Fruit fly (Drosophila melanogaster): Measurements from ENCODE around the gene bcn92.

The bcn92 gene

dm6 chrX:2125527-2126088, 23.8 kb downstream of the bcn92 start (continued):
- no peak for TF ChIP-seq Dfd (GFP tag; optimal IDR thresholded peaks at IDR 0.05)
- TF ChIP-seq slbo (GFP tag; IDR thresholded peaks at IDR 0.05): no peak
- no peak for TF ChIP-seq tll (GFP tag; optimal IDR thresholded peaks at IDR 0.05)
- no peak for TF ChIP-seq scrt (GFP tag; optimal IDR thresholded peaks at IDR 0.05)
- peak; percentile 91 for TF ChIP-seq CG8388 (GFP tag; optimal IDR thresholded peaks at IDR 0.05)
- TF ChIP-seq CG10654 (GFP tag; optimal IDR thresholded peaks at IDR 0.05): no peak
- TF ChIP-seq Hsf (GFP tag; optimal IDR thresholded peaks at IDR 0.05): no peak
- TF ChIP-seq CG18764 (GFP tag; optimal IDR thresholded peaks at IDR 0.05): no peak
- TF ChIP-seq Scr (GFP tag; IDR thresholded peaks at IDR 0.05; ENCODE audit: partially characterized antibody): no peak
- TF ChIP-seq nmo (GFP tag; optimal IDR thresholded peaks at IDR 0.05): no peak
- no peak for TF ChIP-seq CG2875 (GFP tag; optimal IDR thresholded peaks at IDR 0.05)
- TF ChIP-seq NFAT (GFP tag; IDR thresholded peaks at IDR 0.05): no peak
- no peak for TF ChIP-seq sisA (GFP tag; IDR thresholded peaks at IDR 0.05)
- peak; percentile 18 for TF ChIP-seq phol (tag; optimal IDR thresholded peaks at IDR 0.05)
- no peak for TF ChIP-seq CG13624 (GFP tag; optimal IDR thresholded peaks at IDR 0.05)
- TF ChIP-seq CG9932 (GFP tag; IDR thresholded peaks at IDR 0.05): no peak
- no peak for TF ChIP-seq unc-4 (GFP tag; IDR thresholded peaks at IDR 0.05; ENCODE audit: partially characterized antibody)
- no peak for TF ChIP-seq Dip3 (GFP tag; optimal IDR thresholded peaks at IDR 0.05)
- TF ChIP-seq HmgD (GFP tag; optimal IDR thresholded peaks at IDR 0.05): no peak
- peak; percentile 38 for TF ChIP-seq oc (tag; optimal IDR thresholded peaks at IDR 0.05)
- TF ChIP-seq seq (GFP tag; IDR thresholded peaks at IDR 0.05): peak; percentile 87
- TF ChIP-seq Adf1 (GFP tag; IDR thresholded peaks at IDR 0.05): peak; percentile 94
- TF ChIP-seq CoRest (tag; optimal IDR thresholded peaks at IDR 0.05): peak; percentile 41
- no peak for TF ChIP-seq lov (optimal IDR thresholded peaks at IDR 0.05)
- TF ChIP-seq lov (GFP tag; IDR thresholded peaks at IDR 0.05): no peak
- TF ChIP-seq CG31224 (GFP tag; IDR thresholded peaks at IDR 0.05): no peak
- TF ChIP-seq Chrac-16 (GFP tag; optimal IDR thresholded peaks at IDR 0.05): no peak
- TF ChIP-seq sr (GFP tag; IDR thresholded peaks at IDR 0.05): no peak
- no peak for TF ChIP-seq HHEX (GFP tag; optimal IDR thresholded peaks at IDR 0.05)
- peak; percentile 90 for TF ChIP-seq Nf-YA (GFP tag; IDR thresholded peaks at IDR 0.05)
- TF ChIP-seq Bteb2 (GFP tag; optimal IDR thresholded peaks at IDR 0.05): no peak
- TF ChIP-seq fu2 (GFP tag; optimal IDR thresholded peaks at IDR 0.05): no peak
- no peak for TF ChIP-seq Hr39 (optimal IDR thresholded peaks at IDR 0.05)
- TF ChIP-seq CG34224 (GFP tag; IDR thresholded peaks at IDR 0.05; ENCODE audit: partially characterized antibody): 0 out of 3 replicates have a peak, but pooled peaks have one; percentile 19
- no peak for TF ChIP-seq D19B (GFP tag; optimal IDR thresholded peaks at IDR 0.05)
- TF ChIP-seq CG16815 (GFP tag; optimal IDR thresholded peaks at IDR 0.05): no peak
- TF ChIP-seq peb (GFP tag; IDR thresholded peaks at IDR 0.05): no peak
- TF ChIP-seq ftz-f1 (GFP tag; optimal IDR thresholded peaks at IDR 0.05): peak; percentile 40
- TF ChIP-seq Oaz (GFP tag; IDR thresholded peaks at IDR 0.05): no peak
- no peak for TF ChIP-seq CG3407 (GFP tag; optimal IDR thresholded peaks at IDR 0.05)
- no peak for TF ChIP-seq CG14667 (GFP tag; IDR thresholded peaks at IDR 0.05)
- no peak for TF ChIP-seq NC2α (GFP tag; optimal IDR thresholded peaks at IDR 0.05)
- TF ChIP-seq Gug (GFP tag; IDR thresholded peaks at IDR 0.05): no peak
- TF ChIP-seq CG10959 (GFP tag; IDR thresholded peaks at IDR 0.05): no peak
- TF ChIP-seq chif (GFP tag; optimal IDR thresholded peaks at IDR 0.05): no peak
- no peak for TF ChIP-seq CG8290 (GFP tag; optimal IDR thresholded peaks at IDR 0.05)
- TF ChIP-seq CG8290 (tag; optimal IDR thresholded peaks at IDR 0.05): peak in 1 of 2 experiments; percentile 9
- no peak for TF ChIP-seq CG15601 (tag; optimal IDR thresholded peaks at IDR 0.05)
- TF ChIP-seq sd (tag; optimal IDR thresholded peaks at IDR 0.05): peak; percentile 15
- TF ChIP-seq repo (GFP tag; optimal IDR thresholded peaks at IDR 0.05): no peak
- TF ChIP-seq Hr3 (GFP tag; optimal IDR thresholded peaks at IDR 0.05): no peak
- no peak for TF ChIP-seq CG2129 (GFP tag; IDR thresholded peaks at IDR 0.05; ENCODE audit: partially characterized antibody)

Data from whole organism, embryonic.